Worm (Caenorhabditis elegans) whole organism, L4 larva: Measurements from ENCODE around the gene dod-17.

Experiments
- F49E8.2 ChIP-seq: sonication (generic microtip); optimal IDR thresholded peaks from 2 replicates; lab custom pipeline; 2016; ENCODE audit warnings: missing compliant biosample characterization, mild to moderate bottlenecking, missing genetic modification characterization, borderline replicate concordance
- arid-1 ChIP-seq: fragments of 200-800 bp; sonication (Bioruptor generic); conservative IDR thresholded peaks from 2 replicates; pipeline ENCODE4 v1.3.6; 2022; ENCODE audit warnings: missing genetic modification reagents, missing genetic modification characterization, missing compliant biosample characterization
- hmg-1.1 ChIP-seq: fragments of 200-800 bp; sonication (Bioruptor generic); IDR thresholded peaks from 2 replicates; pipeline ENCODE4 v1.3.6; 2022; ENCODE audit warnings: missing genetic modification reagents, missing genetic modification characterization, missing compliant biosample characterization
- jun-1 ChIP-seq: fragments of 150-350 bp; optimal IDR thresholded peaks from 2 replicates; lab custom pipeline; 2014; ENCODE audit warnings: missing biosample characterization, missing genetic modification reagents, missing genetic modification characterization
- lir-3 ChIP-seq: sonication (generic microtip); optimal IDR thresholded peaks from 2 replicates; lab custom pipeline; 2016; ENCODE audit warnings: mild to moderate bottlenecking, missing genetic modification characterization, missing compliant biosample characterization
- pqm-1 ChIP-seq: sonication (generic microtip); optimal IDR thresholded peaks from 2 replicates; lab custom pipeline; 2017; ENCODE audit warnings: missing biosample characterization, missing genetic modification characterization
- unc-62 ChIP-seq, 3 experiments: fragments of 150-350 bp in 1 of 3; sonication (generic microtip); optimal IDR thresholded peaks in 2 of 3; peaks in 1 of 3; 1 replicate in 1 of 3; 2 replicates in 2 of 3; lab custom pipeline; 2014 to 2017; ENCODE audit warnings: missing biosample characterization in 3 of 3, missing genetic modification characterization in 3 of 3, missing genetic modification reagents in 3 of 3, missing genotype in 1 of 3

DNA sequence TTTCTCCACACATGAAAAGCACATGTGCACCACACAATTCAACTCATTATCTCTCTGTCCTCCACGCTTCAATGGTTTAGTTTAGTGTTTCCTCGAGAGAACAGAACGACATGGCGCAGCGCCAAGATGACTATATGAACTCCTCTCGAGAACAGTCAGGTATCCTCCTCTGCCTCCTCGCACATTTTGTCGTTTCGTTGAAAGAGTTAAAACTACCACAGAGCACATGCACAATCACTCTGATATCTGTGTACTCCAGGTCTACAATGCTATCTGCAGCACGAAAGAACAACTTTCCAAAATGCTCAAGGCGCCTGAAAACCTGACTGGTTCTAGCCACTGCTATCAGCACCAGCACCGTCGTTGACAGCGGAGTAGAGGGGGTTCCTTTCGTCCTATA, 50.7 kb downstream of the dod-17 start:
- TF ChIP-seq jun-1 (tag; lab: Kevin White, UChicago) (no peak), F49E8.2 (tag; lab: Kevin White, UChicago) (no peak), hmg-1.1 (GFP tag; lab: Robert Waterston, UW) (0 out of 2 replicates have a peak, but pooled peaks have one; percentile 17), pqm-1 (tag; lab: Kevin White, UChicago) (peak; percentile 8), lir-3 (tag; lab: Kevin White, UChicago) (no peak), arid-1 (no peak), unc-62 (GFP tag; optimal IDR thresholded peaks at IDR 0.05 in 1 of 2; lab: Kevin White, UChicago) (no peak), unc-62 (tag; optimal IDR thresholded peaks at IDR 0.05; lab: Kevin White, UChicago) (no peak)
